Fruit fly (Drosophila melanogaster): Measurements from ENCODE around the gene Prim1.

DNA sequence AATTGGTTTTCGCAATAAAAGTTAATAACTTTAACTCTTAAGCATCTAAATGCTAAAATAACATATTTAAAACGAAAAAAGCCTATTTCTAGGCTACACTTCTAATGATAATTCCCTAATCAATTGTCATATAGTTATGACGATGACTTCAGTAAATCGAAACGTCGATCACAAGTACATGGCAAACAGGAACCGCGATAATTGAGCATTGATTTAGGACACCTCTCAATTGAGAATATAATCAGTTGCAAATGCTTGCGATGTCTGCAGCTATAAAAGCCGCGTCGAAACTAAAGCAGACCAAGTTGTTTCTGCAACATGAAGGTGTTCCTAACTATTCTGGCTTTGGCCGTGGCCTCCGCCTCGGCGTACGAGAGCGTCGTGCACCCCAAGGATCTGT is 51.1 kb downstream of the Prim1 start, which contains the start of gene Jon66Ci:
- TF ChIP-seq CG8478 (optimal IDR thresholded peaks at IDR 0.05) = no peak
- no peak for TF ChIP-seq CTCF (optimal IDR thresholded peaks at IDR 0.05)

Measured in S2 (cell line).